Worm (Caenorhabditis elegans) whole organism, late embryonic: Measurements from ENCODE around the gene F15H10.5.

Experiments
- F13H6.1 ChIP-seq: sonication (generic microtip); optimal IDR thresholded peaks from 2 replicates; lab custom pipeline; 2016; ENCODE audit warnings: missing genetic modification characterization, missing compliant biosample characterization
- K02D7.2 ChIP-seq: sonication (generic microtip); optimal IDR thresholded peaks from 2 replicates; lab custom pipeline; 2017; ENCODE audit warnings: mild to moderate bottlenecking, missing genetic modification characterization, missing compliant biosample characterization
- K09A11.1 ChIP-seq: sonication (generic microtip); optimal IDR thresholded peaks from 2 replicates; lab custom pipeline; 2017; ENCODE audit warnings: antibody characterized with exemption, mild to moderate bottlenecking, missing genetic modification characterization, missing compliant biosample characterization; ENCODE audit not compliant: insufficient read depth
- Y22D7AL.16 ChIP-seq: sonication (generic microtip); optimal IDR thresholded peaks from 2 replicates; lab custom pipeline; 2016; ENCODE audit warnings: missing genetic modification characterization, missing compliant biosample characterization
- ama-1 ChIP-seq: fragments of 150-350 bp; optimal IDR thresholded peaks from 2 replicates; lab custom pipeline; 2014
- ceh-14 ChIP-seq: sonication (generic microtip); optimal IDR thresholded peaks from 2 replicates; lab custom pipeline; 2016; ENCODE audit warnings: missing genotype, missing genetic modification characterization, missing compliant biosample characterization
- ceh-18 ChIP-seq: sonication (generic microtip); optimal IDR thresholded peaks from 2 replicates; lab custom pipeline; 2016; ENCODE audit warnings: missing genetic modification characterization, missing compliant biosample characterization
- ceh-19 ChIP-seq: fragments of 200-800 bp; sonication (Bioruptor generic); optimal IDR thresholded peaks from 2 replicates; lab custom pipeline; 2018; ENCODE audit warnings: mild to moderate bottlenecking, missing genetic modification characterization, missing compliant biosample characterization
- ceh-2 ChIP-seq: sonication (generic microtip); optimal IDR thresholded peaks from 2 replicates; lab custom pipeline; 2016; ENCODE audit warnings: missing genotype, missing genetic modification characterization, missing compliant biosample characterization
- ceh-22 ChIP-seq: sonication (generic microtip); optimal IDR thresholded peaks from 2 replicates; lab custom pipeline; 2017; ENCODE audit warnings: missing biosample characterization, missing genetic modification characterization
- ceh-24 ChIP-seq: sonication (generic microtip); optimal IDR thresholded peaks from 2 replicates; lab custom pipeline; 2016; ENCODE audit warnings: mild to moderate bottlenecking, missing genetic modification characterization, missing compliant biosample characterization
- ceh-30 ChIP-seq: fragments of 150-350 bp; optimal IDR thresholded peaks from 2 replicates; lab custom pipeline; 2014; ENCODE audit warnings: missing biosample characterization, missing genetic modification characterization
- ceh-31 ChIP-seq: sonication (generic microtip); optimal IDR thresholded peaks from 2 replicates; lab custom pipeline; 2016; ENCODE audit warnings: missing genetic modification characterization, missing compliant biosample characterization
- ceh-34 ChIP-seq: sonication (generic microtip); optimal IDR thresholded peaks from 2 replicates; lab custom pipeline; 2016; ENCODE audit warnings: mild to moderate bottlenecking, missing genetic modification characterization, missing compliant biosample characterization
- dmd-4 ChIP-seq: sonication (generic microtip); optimal IDR thresholded peaks from 2 replicates; lab custom pipeline; 2016; ENCODE audit warnings: borderline replicate concordance, missing genetic modification characterization, missing compliant biosample characterization
- elt-2 ChIP-seq: sonication (generic microtip); optimal IDR thresholded peaks from 2 replicates; lab custom pipeline; 2016; ENCODE audit warnings: missing genetic modification reagents, missing genetic modification characterization, missing compliant biosample characterization
- elt-4 ChIP-seq: sonication (generic microtip); optimal IDR thresholded peaks from 2 replicates; lab custom pipeline; 2016; ENCODE audit warnings: missing genetic modification characterization, missing compliant biosample characterization
- ets-4 ChIP-seq: sonication (generic microtip); optimal IDR thresholded peaks from 2 replicates; lab custom pipeline; 2016; ENCODE audit warnings: missing genetic modification characterization, missing compliant biosample characterization
- fax-1 ChIP-seq: sonication (generic microtip); optimal IDR thresholded peaks from 2 replicates; lab custom pipeline; 2016; ENCODE audit warnings: missing genotype, missing genetic modification characterization, missing compliant biosample characterization
- fkh-10 ChIP-seq: fragments of 150-350 bp; optimal IDR thresholded peaks from 2 replicates; lab custom pipeline; 2014; ENCODE audit warnings: missing biosample characterization, missing genetic modification reagents, missing genetic modification characterization
- gmeb-2 ChIP-seq: sonication (generic microtip); optimal IDR thresholded peaks from 2 replicates; lab custom pipeline; 2016; ENCODE audit warnings: missing genetic modification characterization, inconsistent platforms, missing compliant biosample characterization
- hlh-13 ChIP-seq: fragments of 200-800 bp; sonication (Bioruptor generic); optimal IDR thresholded peaks from 2 replicates; lab custom pipeline; 2018; ENCODE audit warnings: mild to moderate bottlenecking, missing genetic modification characterization, missing compliant biosample characterization
- hlh-15 ChIP-seq: sonication (generic microtip); optimal IDR thresholded peaks from 2 replicates; lab custom pipeline; 2016; ENCODE audit warnings: missing genetic modification characterization, missing compliant biosample characterization
- hlh-30 ChIP-seq: sonication (generic microtip); optimal IDR thresholded peaks from 2 replicates; lab custom pipeline; 2017; ENCODE audit warnings: antibody characterized with exemption, missing genetic modification characterization, missing compliant biosample characterization; ENCODE audit not compliant: insufficient read depth
- hlh-6 ChIP-seq: sonication (generic microtip); optimal IDR thresholded peaks from 2 replicates; lab custom pipeline; 2016; ENCODE audit warnings: missing genotype, missing genetic modification characterization, missing compliant biosample characterization
- hlh-8 ChIP-seq: sonication (generic microtip); optimal IDR thresholded peaks from 2 replicates; lab custom pipeline; 2016; ENCODE audit warnings: missing genotype, missing genetic modification characterization, missing compliant biosample characterization
- lim-6 ChIP-seq: sonication (generic microtip); optimal IDR thresholded peaks from 2 replicates; lab custom pipeline; 2016; ENCODE audit warnings: missing genetic modification characterization, missing compliant biosample characterization
- madf-2 ChIP-seq: sonication (generic microtip); optimal IDR thresholded peaks from 2 replicates; lab custom pipeline; 2017; ENCODE audit warnings: missing genetic modification characterization, missing compliant biosample characterization
- nhr-11 ChIP-seq: fragments of 150-350 bp; optimal IDR thresholded peaks from 2 replicates; lab custom pipeline; 2014; ENCODE audit warnings: missing biosample characterization, missing genetic modification characterization
- nhr-232 ChIP-seq: sonication (generic microtip); optimal IDR thresholded peaks from 2 replicates; lab custom pipeline; 2016; ENCODE audit warnings: missing genetic modification characterization, missing compliant biosample characterization
- npax-4 ChIP-seq: sonication (generic microtip); optimal IDR thresholded peaks from 2 replicates; lab custom pipeline; 2016; ENCODE audit warnings: missing genetic modification characterization, missing compliant biosample characterization
- odd-2 ChIP-seq: sonication (generic microtip); optimal IDR thresholded peaks from 2 replicates; lab custom pipeline; 2017; ENCODE audit warnings: antibody characterized with exemption, mild to moderate bottlenecking, missing genetic modification characterization, missing compliant biosample characterization
- pag-3 ChIP-seq: sonication (generic microtip); optimal IDR thresholded peaks from 2 replicates; lab custom pipeline; 2016; ENCODE audit warnings: missing compliant biosample characterization, missing genetic modification characterization, borderline replicate concordance
- pha-4 ChIP-seq: fragments of 150-350 bp; optimal IDR thresholded peaks from 2 replicates; lab custom pipeline; 2018; ENCODE audit warnings: missing biosample characterization, missing genetic modification reagents, missing genetic modification characterization
- pqm-1 ChIP-seq: sonication (generic microtip); optimal IDR thresholded peaks from 2 replicates; lab custom pipeline; 2016; ENCODE audit warnings: missing genetic modification characterization, missing compliant biosample characterization
- ref-2 ChIP-seq: sonication (generic microtip); optimal IDR thresholded peaks from 2 replicates; lab custom pipeline; 2016; ENCODE audit warnings: missing genetic modification characterization, missing compliant biosample characterization
- rnt-1 ChIP-seq: sonication (generic microtip); optimal IDR thresholded peaks from 2 replicates; lab custom pipeline; 2016; ENCODE audit warnings: missing genetic modification characterization, missing compliant biosample characterization
- sdc-2 ChIP-seq: sonication (generic microtip); optimal IDR thresholded peaks from 2 replicates; lab custom pipeline; 2016; ENCODE audit warnings: missing genotype, missing genetic modification characterization, missing compliant biosample characterization
- sox-4 ChIP-seq: sonication (generic microtip); optimal IDR thresholded peaks from 2 replicates; lab custom pipeline; 2017; ENCODE audit warnings: mild to moderate bottlenecking, missing genetic modification characterization, inconsistent platforms, missing compliant biosample characterization
- syd-9 ChIP-seq: sonication (generic microtip); optimal IDR thresholded peaks from 2 replicates; lab custom pipeline; 2016; ENCODE audit warnings: mild to moderate bottlenecking, missing genetic modification characterization, moderate library complexity, missing compliant biosample characterization
- tbx-2 ChIP-seq: sonication (generic microtip); optimal IDR thresholded peaks from 2 replicates; lab custom pipeline; 2016; ENCODE audit warnings: missing genetic modification characterization, missing compliant biosample characterization
- ttx-3 ChIP-seq: sonication (generic microtip); optimal IDR thresholded peaks from 2 replicates; lab custom pipeline; 2016; ENCODE audit warnings: missing genetic modification reagents, missing genetic modification characterization, missing compliant biosample characterization
- unc-3 ChIP-seq, 2 experiments: fragments of 200-800 bp in 1 of 2; sonication (Bioruptor generic) in 1 of 2; sonication (generic microtip) in 1 of 2; conservative IDR thresholded peaks in 1 of 2; optimal IDR thresholded peaks in 1 of 2; 2 replicates each; pipeline versions ENCODE4 v1.3.6 to Lab custom; 2016 to 2022; ENCODE audit warnings: missing compliant biosample characterization in 2 of 2, missing genetic modification characterization in 2 of 2, missing genetic modification reagents in 1 of 2
- unc-55 ChIP-seq: sonication (generic microtip); optimal IDR thresholded peaks from 2 replicates; lab custom pipeline; 2017; ENCODE audit warnings: missing biosample characterization, missing genetic modification reagents, missing genetic modification characterization
- unc-86 ChIP-seq: sonication (generic microtip); optimal IDR thresholded peaks from 2 replicates; lab custom pipeline; 2016; ENCODE audit warnings: missing genetic modification characterization, missing compliant biosample characterization
- ztf-16 ChIP-seq: sonication (generic microtip); optimal IDR thresholded peaks from 2 replicates; lab custom pipeline; 2017; ENCODE audit warnings: missing genetic modification characterization, missing compliant biosample characterization

Gene F15H10.5

DNA sequence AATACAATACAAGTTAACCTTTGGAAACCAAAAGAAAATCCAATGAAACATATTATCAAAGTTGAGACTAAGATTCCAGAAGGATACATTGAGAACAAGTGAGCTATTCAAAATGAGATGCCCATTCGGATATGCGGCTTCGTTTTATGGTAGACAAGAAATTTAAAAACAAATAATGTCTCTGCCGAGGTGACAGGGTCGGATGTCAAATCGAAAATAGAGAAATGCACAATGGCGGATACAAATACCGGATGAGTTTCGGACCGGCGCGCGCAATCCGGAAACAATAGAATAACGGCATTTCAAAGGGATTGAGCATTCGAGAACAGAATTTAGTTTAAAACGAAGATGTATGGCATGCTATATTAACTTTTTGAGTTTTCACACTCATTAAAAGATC is 44.4 kb upstream of the F15H10.5 start, which contains the start of gene F22E12.3:
F22E12.3 (minus strand) TSS at position 101 of the 400 bp plus-strand sequence.
- TF ChIP-seq ceh-22 (tag; lab: Kevin White, UChicago) (no peak), unc-55 (GFP tag; lab: Kevin White, UChicago) (no peak), elt-4 (tag; lab: Kevin White, UChicago) (no peak), dmd-4 (tag; lab: Kevin White, UChicago) (no peak), odd-2 (tag; lab: Kevin White, UChicago) (no peak), pqm-1 (tag; lab: Kevin White, UChicago) (no peak), syd-9 (tag; lab: Kevin White, UChicago) (no peak), nhr-11 (tag; lab: Kevin White, UChicago) (no peak), ztf-16 (tag; lab: Kevin White, UChicago) (no peak), ets-4 (tag; lab: Kevin White, UChicago) (no peak), hlh-30 (tag; lab: Kevin White, UChicago) (no peak), pha-4 (no peak), K09A11.1 (tag; lab: Kevin White, UChicago) (no peak)

DNA sequence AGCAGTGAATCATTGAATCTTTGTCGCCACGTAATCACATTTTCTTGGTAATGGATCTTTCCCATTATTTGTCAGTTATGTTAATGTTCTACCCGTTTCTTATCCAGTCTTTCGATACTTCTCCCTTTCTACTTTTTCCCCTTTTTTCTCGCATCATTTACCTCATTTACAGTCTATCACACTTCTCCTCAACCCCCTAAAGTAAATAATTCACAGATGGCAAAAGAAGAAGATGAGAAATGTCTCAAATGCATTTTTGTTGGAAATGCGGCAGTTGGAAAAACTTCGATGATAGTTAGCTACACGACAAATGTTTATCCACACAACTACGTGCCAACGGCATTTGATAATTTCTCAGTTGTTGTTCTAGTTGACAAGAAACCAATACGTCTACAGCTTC is 43.2 kb upstream of the F15H10.5 start, which contains the start of gene chw-1:
chw-1 (plus strand) TSS at position 217 of the 400 bp plus-strand sequence.
- TF ChIP-seq ref-2 (tag; lab: Kevin White, UChicago) (no peak), fkh-10 (GFP tag; lab: Kevin White, UChicago) (no peak), elt-2 (no peak), nhr-11 (tag; lab: Kevin White, UChicago) (no peak), nhr-232 (tag; lab: Kevin White, UChicago) (no peak), ceh-19 (no peak), odd-2 (tag; lab: Kevin White, UChicago) (no peak), hlh-6 (tag; lab: Kevin White, UChicago) (no peak), lim-6 (no peak), pag-3 (no peak), ets-4 (tag; lab: Kevin White, UChicago) (no peak), ceh-34 (tag; lab: Kevin White, UChicago) (no peak), hlh-8 (tag; lab: Kevin White, UChicago) (no peak)

DNA sequence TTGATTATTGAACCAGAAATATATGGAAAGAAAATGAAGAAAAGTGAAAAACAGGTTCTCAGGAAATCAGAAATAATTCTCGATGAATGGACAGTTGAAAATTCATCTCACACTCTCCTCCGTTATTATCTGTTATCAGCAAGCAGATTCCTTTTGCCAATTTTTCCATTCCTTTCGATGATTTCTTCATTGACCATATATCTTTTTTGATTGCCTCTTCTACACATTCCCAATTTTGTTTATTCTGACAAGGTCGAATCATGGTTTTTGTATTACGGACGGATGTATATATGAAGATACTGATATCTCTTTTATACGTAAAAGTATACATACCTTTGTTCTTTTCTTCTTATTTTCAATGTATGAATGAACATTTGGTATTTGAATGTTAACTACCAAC is 41.8 kb upstream of the F15H10.5 start:
- no peak for TF ChIP-seq hlh-15 (tag; lab: Kevin White, UChicago)
- TF ChIP-seq ceh-18 (tag; lab: Kevin White, UChicago): no peak
- TF ChIP-seq unc-86: no peak
- TF ChIP-seq ceh-30 (tag; lab: Kevin White, UChicago): no peak
- no peak for TF ChIP-seq pag-3
- no peak for TF ChIP-seq ets-4 (tag; lab: Kevin White, UChicago)
- no peak for TF ChIP-seq hlh-30 (tag; lab: Kevin White, UChicago)
- no peak for TF ChIP-seq pha-4
- TF ChIP-seq ceh-2 (tag; lab: Kevin White, UChicago): no peak
- no peak for TF ChIP-seq ceh-24 (tag; lab: Kevin White, UChicago)
- no peak for TF ChIP-seq dmd-4 (tag; lab: Kevin White, UChicago)
- no peak for TF ChIP-seq ttx-3
- TF ChIP-seq ceh-31 (tag; lab: Kevin White, UChicago): no peak
- no peak for TF ChIP-seq elt-4 (tag; lab: Kevin White, UChicago)
- no peak for TF ChIP-seq K02D7.2 (tag; lab: Kevin White, UChicago)
- TF ChIP-seq unc-3 (GFP tag; conservative IDR thresholded peaks at IDR 0.05; lab: Robert Waterston, UW): no peak
- TF ChIP-seq unc-3 (tag; optimal IDR thresholded peaks at IDR 0.05; lab: Kevin White, UChicago): no peak
- no peak for TF ChIP-seq K09A11.1 (tag; lab: Kevin White, UChicago)
- no peak for TF ChIP-seq rnt-1
- no peak for TF ChIP-seq elt-2
- TF ChIP-seq ceh-34 (tag; lab: Kevin White, UChicago): no peak

DNA sequence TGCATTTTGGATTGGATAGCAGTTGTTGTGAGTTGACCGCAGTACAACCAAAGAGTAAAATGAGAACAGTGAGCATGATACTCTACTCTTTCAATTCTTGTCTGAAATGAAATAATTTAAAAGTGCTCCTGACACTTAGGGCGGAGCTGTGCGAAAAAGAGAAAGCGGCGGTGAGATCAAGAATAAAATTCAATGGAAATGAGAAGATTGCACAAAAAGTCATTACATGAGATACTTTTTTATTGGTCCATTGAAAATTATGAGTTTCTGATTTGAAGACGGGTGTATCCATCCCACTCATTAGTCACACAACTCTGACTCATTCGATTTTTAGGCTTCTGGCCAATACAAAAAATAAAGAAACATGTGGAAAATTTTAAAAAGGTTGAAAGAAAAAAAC is 38.4 kb upstream of the F15H10.5 start, which contains the start of gene F22E12.1:
F22E12.1 (minus strand) TSS at position 101 of the 400 bp plus-strand sequence.
- TF ChIP-seq dmd-4 (tag; lab: Kevin White, UChicago) (no peak), F13H6.1 (tag; lab: Kevin White, UChicago) (no peak), sdc-2 (tag; lab: Kevin White, UChicago) (no peak), nhr-11 (tag; lab: Kevin White, UChicago) (no peak), pag-3 (no peak), npax-4 (tag; lab: Kevin White, UChicago) (no peak), gmeb-2 (no peak), ama-1 (lab: Kevin White, UChicago) (no peak), ceh-14 (tag; lab: Kevin White, UChicago) (no peak), madf-2 (no peak), fax-1 (no peak), sox-4 (tag; lab: Kevin White, UChicago) (no peak), hlh-8 (tag; lab: Kevin White, UChicago) (no peak), ttx-3 (no peak), ceh-30 (tag; lab: Kevin White, UChicago) (no peak), K09A11.1 (tag; lab: Kevin White, UChicago) (no peak), Y22D7AL.16 (no peak), tbx-2 (no peak), hlh-13 (no peak)
